Worm (Caenorhabditis elegans): Measurements from ENCODE around the gene T28A8.2.
A peak's percentile ranks its signal among the peaks of the same experiment; 100 is the strongest.

T28A8.2 gene

DNA sequence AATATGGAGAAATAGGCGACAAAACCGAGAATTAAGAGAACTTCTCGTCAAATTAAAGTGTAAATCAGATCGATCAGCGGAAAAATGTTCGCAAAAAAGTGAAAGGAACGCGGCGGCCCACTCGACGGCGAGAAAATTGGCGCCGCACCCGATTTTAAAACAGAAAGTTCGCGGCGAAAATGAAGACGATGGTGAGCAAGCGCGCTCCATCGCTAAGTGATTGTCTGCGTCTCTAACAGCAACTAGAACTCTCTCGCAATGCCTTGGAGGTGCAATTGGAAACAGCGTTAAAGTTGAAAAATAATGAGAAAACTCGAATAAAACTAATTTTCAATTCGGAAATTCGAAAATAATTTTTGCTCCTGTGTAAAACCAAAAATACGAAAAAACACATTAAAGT is 34.5 kb upstream of the T28A8.2 start:
- TF ChIP-seq hmbx-1 (tag; optimal IDR thresholded peaks at IDR 0.05) (no peak), ama-1 (optimal IDR thresholded peaks at IDR 0.05) (no peak), scrt-1 (GFP tag; IDR thresholded peaks at IDR 0.05) (no peak), sea-1 (GFP tag; conservative IDR thresholded peaks at IDR 0.05) (no peak), hmg-4 (GFP tag; optimal IDR thresholded peaks at IDR 0.05) (no peak), pes-1 (GFP tag; IDR thresholded peaks at IDR 0.05) (0 out of 2 replicates have a peak, but pooled peaks have one; percentile 2), tra-4 (tag; optimal IDR thresholded peaks at IDR 0.05) (no peak), tbx-37 (GFP tag; conservative IDR thresholded peaks at IDR 0.05) (no peak)

DNA sequence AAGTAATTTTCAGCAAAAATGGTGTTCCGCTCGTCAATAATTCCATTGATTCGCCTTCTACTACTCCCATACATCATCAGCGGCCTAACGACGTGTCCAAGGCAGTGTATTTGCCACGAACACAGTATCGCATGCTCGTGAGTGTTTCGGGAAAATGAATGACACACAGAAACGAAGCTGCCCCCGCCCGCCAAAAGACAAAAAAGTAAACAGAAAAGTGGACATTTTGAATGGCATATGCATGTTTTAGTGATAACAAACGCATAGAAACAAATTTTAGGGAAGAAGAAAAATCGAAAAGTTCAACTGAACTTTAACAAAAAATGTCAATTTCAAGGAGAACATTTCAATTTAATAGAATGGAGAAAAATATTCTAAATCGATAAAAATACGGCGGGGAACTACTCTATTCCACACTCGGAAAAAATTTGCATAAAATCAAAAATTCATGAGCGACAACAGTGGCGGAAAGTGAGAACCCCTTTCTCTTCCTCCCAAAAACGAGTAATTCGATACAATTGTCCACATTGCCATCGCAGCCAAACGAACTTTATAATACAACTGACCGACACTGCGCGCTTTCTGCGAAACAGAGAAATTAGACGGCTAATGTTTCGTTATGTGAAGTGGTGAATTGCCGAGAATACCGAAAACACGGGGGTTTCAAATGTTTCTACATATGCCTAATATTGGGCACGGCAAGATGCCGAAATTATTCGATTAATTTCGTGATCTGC is 33.2 kb upstream of the T28A8.2 start:
- TF ChIP-seq tbx-11 (GFP tag; IDR thresholded peaks at IDR 0.05), result no peak
- no peak for TF ChIP-seq B0310.2 (tag; optimal IDR thresholded peaks at IDR 0.05)
- no peak for TF ChIP-seq hnd-1 (tag; optimal IDR thresholded peaks at IDR 0.05)
- no peak for TF ChIP-seq flt-1 (GFP tag; IDR thresholded peaks at IDR 0.05)
- no peak for TF ChIP-seq tra-4 (tag; optimal IDR thresholded peaks at IDR 0.05)
- TF ChIP-seq ceh-36 (tag; optimal IDR thresholded peaks at IDR 0.05), result no peak
- no peak for TF ChIP-seq sea-1 (GFP tag; conservative IDR thresholded peaks at IDR 0.05)

DNA sequence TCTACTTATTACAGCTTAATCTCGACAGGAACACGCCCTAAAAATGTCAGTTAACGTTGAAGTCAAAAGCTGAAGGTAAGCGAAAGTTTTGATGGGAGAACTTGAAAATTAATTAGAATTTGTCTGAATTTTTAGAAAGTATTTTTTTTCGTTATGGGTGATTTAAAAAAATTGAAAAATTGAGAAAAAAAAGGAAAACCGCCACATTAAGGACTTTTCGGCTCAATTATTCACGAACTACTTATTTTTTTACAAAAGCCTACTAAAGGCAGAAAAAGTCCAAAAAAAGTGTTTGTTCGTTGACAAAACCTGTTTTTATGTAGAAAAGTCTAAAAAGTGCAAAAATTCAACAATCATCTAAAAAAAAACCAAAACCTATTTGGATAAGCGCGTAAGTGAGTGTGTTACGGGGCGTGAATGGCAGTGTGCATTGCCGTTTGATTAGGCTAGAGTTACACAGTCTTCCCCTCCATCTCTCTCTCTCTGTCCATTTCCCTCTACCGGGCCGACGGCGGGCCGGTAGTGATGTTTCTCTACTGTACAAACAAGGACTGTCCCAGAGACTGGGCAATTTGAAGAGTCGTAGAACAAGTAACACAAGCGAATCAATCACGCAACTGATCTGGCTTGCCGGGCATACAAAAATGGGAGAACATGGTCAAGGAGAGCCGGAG is 32.1 kb upstream of the T28A8.2 start, which contains the start of gene lron-13:
TSS of gene lron-13 (plus strand) at position 15 of the 674 bp plus-strand sequence.
- peak; percentile 34 for TF ChIP-seq hmg-4 (GFP tag; optimal IDR thresholded peaks at IDR 0.05)
- TF ChIP-seq tbx-37 (GFP tag; conservative IDR thresholded peaks at IDR 0.05), result no peak

DNA sequence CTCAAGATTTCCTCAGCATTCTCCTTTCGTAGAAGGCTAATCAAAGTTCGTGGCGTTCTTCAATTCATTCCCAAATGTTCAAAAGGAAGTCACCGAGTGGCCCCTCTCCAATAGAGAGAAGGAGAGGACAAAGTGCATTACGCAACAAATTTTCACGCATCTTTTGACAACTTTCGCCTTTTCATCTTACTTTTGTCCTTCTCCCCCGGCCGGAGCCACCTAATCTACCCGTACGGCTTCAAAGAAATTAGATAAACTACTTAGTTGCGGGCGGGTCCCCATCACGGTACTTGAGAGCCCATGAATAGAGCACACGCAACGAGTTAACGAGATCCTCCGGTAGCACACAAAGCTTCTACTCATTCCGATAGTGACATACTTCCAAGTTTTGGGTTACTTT is 31.2 kb upstream of the T28A8.2 start:
- no peak for TF ChIP-seq hmbx-1 (tag; optimal IDR thresholded peaks at IDR 0.05)
- no peak for TF ChIP-seq ceh-36 (tag; optimal IDR thresholded peaks at IDR 0.05)
- TF ChIP-seq F13C5.2 (tag; optimal IDR thresholded peaks at IDR 0.05), result no peak
- TF ChIP-seq sea-1 (GFP tag; conservative IDR thresholded peaks at IDR 0.05), result no peak
- TF ChIP-seq ceh-13 (GFP tag; optimal IDR thresholded peaks at IDR 0.05), result no peak
- no peak for TF ChIP-seq hnd-1 (tag; optimal IDR thresholded peaks at IDR 0.05)
- no peak for TF ChIP-seq tra-4 (tag; optimal IDR thresholded peaks at IDR 0.05)
- no peak for TF ChIP-seq pes-1 (GFP tag; IDR thresholded peaks at IDR 0.05)
- TF ChIP-seq scrt-1 (GFP tag; IDR thresholded peaks at IDR 0.05), result no peak
- no peak for TF ChIP-seq hmg-4 (GFP tag; optimal IDR thresholded peaks at IDR 0.05)
- TF ChIP-seq flt-1 (GFP tag; IDR thresholded peaks at IDR 0.05), result no peak
- no peak for TF ChIP-seq tbx-37 (GFP tag; conservative IDR thresholded peaks at IDR 0.05)
- no peak for TF ChIP-seq ama-1 (optimal IDR thresholded peaks at IDR 0.05)
- TF ChIP-seq tbx-11 (GFP tag; IDR thresholded peaks at IDR 0.05), result no peak
- no peak for TF ChIP-seq B0310.2 (tag; optimal IDR thresholded peaks at IDR 0.05)
- TF ChIP-seq aly-1 (tag; optimal IDR thresholded peaks at IDR 0.05), result no peak
- no peak for TF ChIP-seq ets-7 (tag; optimal IDR thresholded peaks at IDR 0.05)

DNA sequence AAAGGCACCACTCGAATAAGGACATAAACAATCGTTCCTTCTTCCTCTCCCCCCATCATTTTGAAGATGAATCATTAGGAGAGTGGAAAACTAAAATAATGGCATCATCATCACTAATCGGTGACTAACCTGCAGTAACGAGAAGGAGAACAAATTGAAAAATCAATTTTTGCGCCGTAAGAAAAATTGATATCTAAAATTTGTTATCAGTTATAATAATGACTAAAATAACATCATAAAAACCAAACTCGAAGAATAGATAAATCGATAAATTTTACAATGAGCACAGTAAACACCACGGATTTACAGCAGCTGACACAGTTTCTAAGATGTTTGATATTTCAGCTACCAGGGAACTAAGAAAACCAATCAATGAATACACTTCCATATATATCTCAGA is 30.7 kb upstream of the T28A8.2 start:
- TF ChIP-seq aly-1 (tag; optimal IDR thresholded peaks at IDR 0.05) (no peak), tbx-11 (GFP tag; IDR thresholded peaks at IDR 0.05) (no peak)

DNA sequence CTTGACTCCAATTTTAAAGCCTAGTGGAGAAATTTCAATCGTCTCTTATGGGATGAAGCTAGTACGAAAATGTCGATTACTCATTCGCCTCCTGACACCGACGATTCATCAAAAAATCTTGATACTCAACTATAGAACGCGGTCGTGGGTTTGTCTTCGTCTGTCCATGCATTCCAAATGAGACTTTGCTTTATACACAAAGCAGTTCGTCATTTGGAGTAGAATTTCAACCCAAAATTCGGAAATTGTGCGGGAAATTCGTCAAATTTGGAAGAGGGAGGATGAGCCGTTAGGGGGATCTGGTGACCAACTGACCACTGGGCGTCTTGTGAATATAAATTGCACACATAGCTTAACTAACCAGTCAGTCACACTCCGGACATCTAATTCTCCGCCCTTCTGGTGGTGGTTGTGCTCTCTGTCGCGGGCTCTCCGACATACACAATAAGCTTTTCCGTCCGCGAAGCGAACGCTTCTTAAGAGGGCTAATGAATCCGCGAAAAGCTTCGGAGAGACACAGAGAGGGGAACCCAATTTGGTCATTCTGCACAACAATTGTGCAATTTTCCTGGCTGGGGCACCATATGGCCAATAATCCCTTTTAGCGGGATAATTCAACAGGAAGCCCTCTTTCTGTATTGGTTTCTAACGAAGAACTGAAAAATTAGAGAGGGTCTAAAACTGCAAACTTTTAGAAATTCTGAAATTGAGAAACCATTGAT is 29.8 kb upstream of the T28A8.2 start:
- no peak for TF ChIP-seq sea-1 (GFP tag; conservative IDR thresholded peaks at IDR 0.05)
- TF ChIP-seq scrt-1 (GFP tag; IDR thresholded peaks at IDR 0.05), result no peak
- TF ChIP-seq tbx-11 (GFP tag; IDR thresholded peaks at IDR 0.05), result no peak
- TF ChIP-seq pes-1 (GFP tag; IDR thresholded peaks at IDR 0.05), result no peak
- no peak for TF ChIP-seq ceh-13 (GFP tag; optimal IDR thresholded peaks at IDR 0.05)
- TF ChIP-seq tra-4 (tag; optimal IDR thresholded peaks at IDR 0.05), result no peak
- no peak for TF ChIP-seq ceh-36 (tag; optimal IDR thresholded peaks at IDR 0.05)
- TF ChIP-seq hmbx-1 (tag; optimal IDR thresholded peaks at IDR 0.05), result no peak
- TF ChIP-seq F13C5.2 (tag; optimal IDR thresholded peaks at IDR 0.05), result no peak
- TF ChIP-seq hnd-1 (tag; optimal IDR thresholded peaks at IDR 0.05), result no peak
- no peak for TF ChIP-seq hmg-4 (GFP tag; optimal IDR thresholded peaks at IDR 0.05)
- TF ChIP-seq B0310.2 (tag; optimal IDR thresholded peaks at IDR 0.05), result no peak
- TF ChIP-seq tbx-37 (GFP tag; conservative IDR thresholded peaks at IDR 0.05), result no peak

DNA sequence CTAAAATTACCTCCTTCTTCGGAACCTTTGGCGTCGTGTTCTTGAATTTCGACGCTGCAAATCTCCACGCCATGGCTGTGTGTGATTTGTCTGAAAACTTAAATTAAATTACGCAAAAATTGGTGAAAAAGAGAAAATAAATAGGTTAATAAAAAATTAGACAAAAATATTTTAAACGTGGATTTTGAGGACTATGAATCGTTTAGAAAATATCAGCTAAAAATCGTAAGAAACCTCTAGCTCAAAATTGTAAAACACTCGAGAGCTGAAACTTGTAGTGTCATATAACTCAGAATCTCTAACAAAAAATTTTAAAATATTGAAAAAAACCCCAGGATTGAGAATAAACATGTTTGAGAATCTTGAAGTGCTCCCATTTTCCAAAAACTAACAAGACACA is 28.6 kb upstream of the T28A8.2 start, which contains the start of gene pod-1:
TSS of gene pod-1 (minus strand) at position 101 of the 400 bp plus-strand sequence.
- TF ChIP-seq tra-4 (tag; optimal IDR thresholded peaks at IDR 0.05), result no peak
- TF ChIP-seq ama-1 (optimal IDR thresholded peaks at IDR 0.05), result no peak

DNA sequence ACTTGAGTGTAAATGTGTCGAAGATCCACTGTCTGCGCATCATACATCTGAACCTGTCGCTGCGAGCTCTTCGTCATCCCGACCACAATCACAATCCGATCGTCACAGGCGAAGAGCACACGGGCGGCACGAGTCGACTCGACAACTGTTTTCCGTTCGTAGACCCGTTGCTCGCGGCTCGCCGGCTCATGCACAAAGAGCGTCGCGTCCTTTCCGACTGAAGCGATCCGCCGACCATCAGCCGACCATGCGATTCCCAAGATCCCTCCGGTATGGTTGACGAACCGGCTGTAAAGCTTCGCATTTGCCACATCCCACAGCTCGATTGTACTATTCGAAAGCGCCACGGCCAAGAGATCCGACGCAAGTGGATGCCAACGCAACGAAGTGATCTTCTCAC is 23.0 kb upstream of the T28A8.2 start:
- TF ChIP-seq sea-1 (GFP tag; conservative IDR thresholded peaks at IDR 0.05) (no peak), tra-4 (tag; optimal IDR thresholded peaks at IDR 0.05) (no peak), flt-1 (GFP tag; IDR thresholded peaks at IDR 0.05) (no peak), ama-1 (optimal IDR thresholded peaks at IDR 0.05) (no peak), scrt-1 (GFP tag; IDR thresholded peaks at IDR 0.05) (no peak), pes-1 (GFP tag; IDR thresholded peaks at IDR 0.05) (no peak), aly-1 (tag; optimal IDR thresholded peaks at IDR 0.05) (no peak), ceh-13 (GFP tag; optimal IDR thresholded peaks at IDR 0.05) (no peak)
